Worm (Caenorhabditis elegans) whole organism, L4 larva: ENCODE measurements around the gene F56B6.6.

ENCODE experiments used
- Y75B8A.6 ChIP-seq: fragments of 200-800 bp; sonication (Bioruptor generic); IDR thresholded peaks from 2 replicates; pipeline ENCODE4 v1.3.6; 2022; ENCODE audit warnings: missing genetic modification reagents, missing genetic modification characterization, missing compliant biosample characterization
- ZK546.5 ChIP-seq, 2 experiments: sonication (generic microtip); optimal IDR thresholded peaks; 2 replicates each; lab custom pipeline; 2017; ENCODE audit warnings: missing biosample characterization in 2 of 2, missing genetic modification characterization in 2 of 2
- ces-1 ChIP-seq: fragments of 150-350 bp; sonication (generic microtip); optimal IDR thresholded peaks from 4 replicates; lab custom pipeline; 2014; ENCODE audit warnings: missing biosample characterization, missing genetic modification reagents, missing genetic modification characterization
- ctbp-1 ChIP-seq: fragments of 200-800 bp; sonication (Bioruptor generic); IDR thresholded peaks from 2 replicates; pipeline ENCODE4 v1.3.6; 2022; ENCODE audit warnings: missing genetic modification reagents, missing genetic modification characterization, missing compliant biosample characterization
- hlh-11 ChIP-seq: fragments of 200-800 bp; sonication (Bioruptor generic); optimal IDR thresholded peaks from 2 replicates; lab custom pipeline; 2018; ENCODE audit warnings: mild to moderate bottlenecking, missing genetic modification characterization, missing compliant biosample characterization
- lin-38 ChIP-seq: fragments of 200-800 bp; sonication (Bioruptor generic); IDR thresholded peaks from 2 replicates; pipeline ENCODE4 v1.3.6; 2022; ENCODE audit warnings: missing genetic modification reagents, missing genetic modification characterization, missing compliant biosample characterization
- lin-39 ChIP-seq: fragments of 150-350 bp; optimal IDR thresholded peaks from 2 replicates; lab custom pipeline; 2014; ENCODE audit warnings: missing biosample characterization, missing genetic modification reagents, missing genetic modification characterization
- nhr-102 ChIP-seq: sonication (generic microtip); optimal IDR thresholded peaks from 2 replicates; lab custom pipeline; 2016; ENCODE audit warnings: mild to moderate bottlenecking, missing genetic modification characterization, moderate library complexity, missing compliant biosample characterization
- nhr-48 ChIP-seq: sonication (generic microtip); optimal IDR thresholded peaks from 2 replicates; lab custom pipeline; 2016; ENCODE audit warnings: mild to moderate bottlenecking, missing genetic modification characterization, missing compliant biosample characterization
- pha-4 ChIP-seq, 2 experiments: fragments of 150-350 bp in 1 of 2; fragments of 200-800 bp in 1 of 2; sonication (Bioruptor generic) in 1 of 2; IDR thresholded peaks in 1 of 2; optimal IDR thresholded peaks in 1 of 2; 2 replicates each; pipeline versions ENCODE4 v1.3.6 to Lab custom; 2014 to 2022; ENCODE audit warnings: missing genetic modification characterization in 2 of 2, missing genetic modification reagents in 2 of 2, missing biosample characterization in 1 of 2, missing compliant biosample characterization in 1 of 2
- rbr-2 ChIP-seq: sonication (generic microtip); optimal IDR thresholded peaks from 2 replicates; lab custom pipeline; 2016; ENCODE audit warnings: missing genotype, missing genetic modification characterization, missing compliant biosample characterization
- tra-1 ChIP-seq: fragments of 200-800 bp; sonication (Bioruptor generic); IDR thresholded peaks from 2 replicates; pipeline ENCODE4 v1.3.6; 2022; ENCODE audit warnings: missing genetic modification reagents, missing genetic modification characterization, missing compliant biosample characterization
- unc-62 ChIP-seq, 3 experiments: fragments of 150-350 bp in 1 of 3; sonication (generic microtip); optimal IDR thresholded peaks in 2 of 3; peaks in 1 of 3; 1 replicate in 1 of 3; 2 replicates in 2 of 3; lab custom pipeline; 2014 to 2017; ENCODE audit warnings: missing biosample characterization in 3 of 3, missing genetic modification characterization in 3 of 3, missing genetic modification reagents in 3 of 3, missing genotype in 1 of 3

ce11 chrX:3495776-3496175 is 37.0 kb downstream of the F56B6.6 start, which contains the start of gene glt-1:
- TF ChIP-seq pha-4 (GFP tag; IDR thresholded peaks at IDR 0.05; lab: Robert Waterston, UW) (no peak), pha-4 (tag; optimal IDR thresholded peaks at IDR 0.05; lab: Kevin White, UChicago) (no peak), nhr-102 (tag; lab: Kevin White, UChicago) (no peak), tra-1 (GFP tag; lab: Robert Waterston, UW) (no peak), unc-62 (GFP tag; optimal IDR thresholded peaks at IDR 0.05 in 1 of 2; lab: Kevin White, UChicago) (no peak), unc-62 (tag; optimal IDR thresholded peaks at IDR 0.05; lab: Kevin White, UChicago) (no peak), Y75B8A.6 (no peak), lin-39 (tag; lab: Kevin White, UChicago) (no peak), nhr-48 (tag; lab: Kevin White, UChicago) (no peak), rbr-2 (tag; lab: Kevin White, UChicago) (no peak), ctbp-1 (GFP tag; lab: Robert Waterston, UW) (no peak), hlh-11 (no peak), lin-38 (GFP tag; lab: Robert Waterston, UW) (no peak), ces-1 (no peak), ZK546.5 (tag; optimal IDR thresholded peaks at IDR 0.05; lab: Kevin White, UChicago) (no peak)
